Worm (Caenorhabditis elegans): ENCODE data around the gene F17C11.26.

Gene F17C11.26

ce11 chrV:10937294-10937693, 4.0 kb upstream of the F17C11.26 start (continued):
- peak in 1 of 6 experiments; percentile 65 for TF ChIP-seq elt-3 (tag; optimal IDR thresholded peaks at IDR 0.05)
- TF ChIP-seq ceh-8 (GFP tag; optimal IDR thresholded peaks at IDR 0.05): peak; percentile 44
- TF ChIP-seq dsc-1 (tag; optimal IDR thresholded peaks at IDR 0.05): peak; percentile 69
- TF ChIP-seq efl-1 (optimal IDR thresholded peaks at IDR 0.05): no peak
- TF ChIP-seq efl-1 (GFP tag; optimal IDR thresholded peaks at IDR 0.05 in 1 of 2): peak in 1 of 2 experiments; percentile 62
- TF ChIP-seq ceh-82 (tag; optimal IDR thresholded peaks at IDR 0.05): no peak
- TF ChIP-seq fkh-10 (GFP tag; optimal IDR thresholded peaks at IDR 0.05): peak; percentile 92
- TF ChIP-seq tbx-2 (tag; optimal IDR thresholded peaks at IDR 0.05): no peak
- TF ChIP-seq lin-14 (GFP tag; optimal IDR thresholded peaks at IDR 0.05): peak; percentile 67
- no peak for TF ChIP-seq sptf-1 (tag; optimal IDR thresholded peaks at IDR 0.05)

ce11 chrV:10938739-10939138, 2.5 kb upstream of the F17C11.26 start, which contains the start of gene F17C11.11:
TSS of gene F17C11.11 (minus strand) at chrV:10938817.
- TF ChIP-seq zip-4 (GFP tag; optimal IDR thresholded peaks at IDR 0.05) (peak; percentile 88), efl-1 (optimal IDR thresholded peaks at IDR 0.05) (no peak), efl-1 (GFP tag; optimal IDR thresholded peaks at IDR 0.05 in 1 of 2) (peak; percentile 1 to 17), dpl-1 (GFP tag; optimal IDR thresholded peaks at IDR 0.05) (peak in 1 of 3 experiments; percentile 12), nhr-71 (tag; optimal IDR thresholded peaks at IDR 0.05) (peak; percentile 48), Y116A8C.19 (tag; optimal IDR thresholded peaks at IDR 0.05; ENCODE audit: borderline replicate concordance) (no peak), elt-3 (tag; optimal IDR thresholded peaks at IDR 0.05) (no peak), snpc-4 (tag; optimal IDR thresholded peaks at IDR 0.05) (no peak), lin-39 (tag; optimal IDR thresholded peaks at IDR 0.05) (no peak), ceh-63 (GFP tag; optimal IDR thresholded peaks at IDR 0.05) (no peak), nhr-90 (tag; optimal IDR thresholded peaks at IDR 0.05; ENCODE audit: poor library complexity) (no peak), C04F5.9 (tag; optimal IDR thresholded peaks at IDR 0.05) (no peak), ceh-88 (GFP tag; IDR thresholded peaks at IDR 0.05) (no peak), grh-1 (GFP tag; IDR thresholded peaks at IDR 0.05) (no peak), lsy-2 (tag; optimal IDR thresholded peaks at IDR 0.05) (peak in 1 of 2 experiments; percentile 1), nhr-28 (tag; optimal IDR thresholded peaks at IDR 0.05) (no peak), rnt-1 (tag; optimal IDR thresholded peaks at IDR 0.05) (peak; percentile 52), snu-23 (GFP tag; optimal IDR thresholded peaks at IDR 0.05) (no peak), mep-1 (tag; optimal IDR thresholded peaks at IDR 0.05) (peak; percentile 3), pqm-1 (tag; optimal IDR thresholded peaks at IDR 0.05) (no peak), lin-35 (GFP tag; optimal IDR thresholded peaks at IDR 0.05) (no peak), skn-1 (tag; optimal IDR thresholded peaks at IDR 0.05) (peak; percentile 72), mdl-1 (tag; optimal IDR thresholded peaks at IDR 0.05) (peak in 1 of 2 experiments; percentile 32), ztf-4 (tag; optimal IDR thresholded peaks at IDR 0.05) (no peak), lin-14 (GFP tag; optimal IDR thresholded peaks at IDR 0.05) (peak; percentile 27), pag-3 (tag; optimal IDR thresholded peaks at IDR 0.05; ENCODE audit: borderline replicate concordance, insufficient read depth) (no peak), lin-13 (GFP tag; optimal IDR thresholded peaks at IDR 0.05) (no peak), elt-2 (tag; optimal IDR thresholded peaks at IDR 0.05) (peak; percentile 73), nhr-84 (tag; optimal IDR thresholded peaks at IDR 0.05) (no peak), nhr-20 (tag; optimal IDR thresholded peaks at IDR 0.05) (peak; percentile 10)

- TF ChIP-seq grh-1 (GFP tag; IDR thresholded peaks at IDR 0.05): peak; percentile 46; the same call in 1 of the 2 replicates
- TF ChIP-seq nhr-11 (tag; optimal IDR thresholded peaks at IDR 0.05): no peak
- TF ChIP-seq nhr-84 (tag; optimal IDR thresholded peaks at IDR 0.05): no peak
- no peak for TF ChIP-seq swsn-7 (tag; optimal IDR thresholded peaks at IDR 0.05)
- TF ChIP-seq ztf-11 (tag; optimal IDR thresholded peaks at IDR 0.05): no peak
- TF ChIP-seq mdl-1 (tag; optimal IDR thresholded peaks at IDR 0.05): peak in 1 of 2 experiments; percentile 19
- no peak for TF ChIP-seq rnt-1 (tag; optimal IDR thresholded peaks at IDR 0.05)
- peak; percentile 92 for TF ChIP-seq nhr-85 (tag)
- no peak for TF ChIP-seq lir-3 (tag; optimal IDR thresholded peaks at IDR 0.05; ENCODE audit: poor library complexity)
- no peak for TF ChIP-seq efl-1 (optimal IDR thresholded peaks at IDR 0.05)
- peak in 1 of 2 experiments; percentile 70 for TF ChIP-seq efl-1 (GFP tag; optimal IDR thresholded peaks at IDR 0.05 in 1 of 2)
- TF ChIP-seq ceh-8 (GFP tag; optimal IDR thresholded peaks at IDR 0.05): no peak
- TF ChIP-seq blmp-1 (tag; optimal IDR thresholded peaks at IDR 0.05): peak; percentile 46
- TF ChIP-seq efl-3 (GFP tag; optimal IDR thresholded peaks at IDR 0.05): no peak
These were observed 1.2 kb upstream of the F17C11.26 start for ce11 chrV:10939990-10940570.
